Worm (Caenorhabditis elegans): ENCODE data around the gene srsx-39.

DNA sequence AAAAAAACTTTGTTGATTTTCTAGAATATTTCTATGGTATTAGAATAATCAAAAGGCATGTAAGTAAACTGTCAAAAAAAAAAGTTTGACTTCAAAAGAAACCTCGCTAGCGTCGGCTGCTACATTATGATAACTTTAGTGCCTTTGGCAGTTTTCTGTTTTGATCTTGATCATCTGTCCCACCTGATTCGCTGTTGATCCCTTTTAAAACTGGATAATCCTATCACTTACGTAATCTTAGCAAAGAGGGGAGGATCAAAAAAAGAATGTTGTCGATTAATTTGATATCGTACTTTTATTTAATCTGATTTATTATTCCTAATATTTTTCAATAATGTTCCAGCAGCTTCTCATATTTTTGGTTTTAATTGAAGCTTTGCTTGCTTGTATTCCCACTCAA, 3.3 kb upstream of the srsx-39 start, which contains the start of gene M01B2.8:
- no peak for TF ChIP-seq ref-1 (GFP tag; conservative IDR thresholded peaks at IDR 0.05)
- no peak for TF ChIP-seq tab-1 (GFP tag; IDR thresholded peaks at IDR 0.05)
- no peak for TF ChIP-seq cog-1 (tag; optimal IDR thresholded peaks at IDR 0.05)
- no peak for TF ChIP-seq ztf-23 (GFP tag; IDR thresholded peaks at IDR 0.05)
- TF ChIP-seq flt-1 (GFP tag; IDR thresholded peaks at IDR 0.05): no peak
- no peak for TF ChIP-seq T22C8.4 (GFP tag; IDR thresholded peaks at IDR 0.05)
- no peak for TF ChIP-seq klf-2 (GFP tag; conservative IDR thresholded peaks at IDR 0.05)
- no peak for TF ChIP-seq ztf-29 (GFP tag; IDR thresholded peaks at IDR 0.05)
- TF ChIP-seq med-1 (GFP tag; optimal IDR thresholded peaks at IDR 0.05; ENCODE audit: insufficient read depth): no peak
